Fruit fly (Drosophila melanogaster) whole organism, embryonic: ENCODE data around the gene CG1416.

ENCODE experiments used
- Abd-B ChIP-seq: fragments of 200-800 bp; sonication (Bioruptor generic); optimal IDR thresholded peaks from 2 replicates; lab custom pipeline; 2018; ENCODE audit warnings: missing biosample characterization, mild to moderate bottlenecking, missing genetic modification characterization, moderate library complexity
- B-H2 ChIP-seq: fragments of 200-800 bp; sonication (Bioruptor generic); optimal IDR thresholded peaks from 2 replicates; lab custom pipeline; 2018; ENCODE audit warnings: missing biosample characterization, mild to moderate bottlenecking, missing genetic modification characterization
- C15 ChIP-seq: fragments of 200-800 bp; sonication (Bioruptor generic); IDR thresholded peaks from 3 replicates; pipeline ENCODE4 v1.3.6; 2022; ENCODE audit warnings: missing biosample characterization, missing genetic modification characterization
- CG10267 ChIP-seq: fragments of 200-800 bp; sonication (Bioruptor generic); optimal IDR thresholded peaks from 2 replicates; lab custom pipeline; 2018; ENCODE audit warnings: missing biosample characterization, mild to moderate bottlenecking, missing genetic modification characterization, moderate library complexity
- CG10431 ChIP-seq: fragments of 200-800 bp; sonication (Bioruptor generic); optimal IDR thresholded peaks from 3 replicates; lab custom pipeline; 2018; ENCODE audit warnings: missing biosample characterization, mild to moderate bottlenecking, missing genetic modification characterization
- CG11456 ChIP-seq: fragments of 200-800 bp; sonication (Bioruptor generic); IDR thresholded peaks from 3 replicates; pipeline ENCODE4 v1.3.6; 2022; ENCODE audit warnings: missing biosample characterization, missing genetic modification characterization
- CG12071 ChIP-seq: fragments of 200-800 bp; sonication (Bioruptor generic); optimal IDR thresholded peaks from 3 replicates; lab custom pipeline; 2018; ENCODE audit warnings: missing biosample characterization, mild to moderate bottlenecking, missing genetic modification characterization
- CG13894 ChIP-seq: fragments of 200-800 bp; sonication (Bioruptor generic); optimal IDR thresholded peaks from 3 replicates; lab custom pipeline; 2018; ENCODE audit warnings: missing biosample characterization, mild to moderate bottlenecking, missing genetic modification characterization, moderate library complexity
- CG16779 ChIP-seq: fragments of 200-800 bp; sonication (Bioruptor generic); IDR thresholded peaks from 2 replicates; pipeline ENCODE4 v1.3.6; 2022; ENCODE audit warnings: missing biosample characterization, missing genetic modification characterization
- CG18011 ChIP-seq: fragments of 200-800 bp; sonication (Bioruptor generic); optimal IDR thresholded peaks from 2 replicates; lab custom pipeline; 2017; ENCODE audit warnings: missing biosample characterization, missing genetic modification characterization, mild to moderate bottlenecking, moderate library complexity, missing genotype
- CG1832 ChIP-seq: fragments of 200-800 bp; sonication (Bioruptor generic); optimal IDR thresholded peaks from 2 replicates; lab custom pipeline; 2017; ENCODE audit warnings: missing biosample characterization, mild to moderate bottlenecking, missing genetic modification characterization, inconsistent platforms
- CG18476 ChIP-seq: fragments of 200-800 bp; sonication (Bioruptor generic); optimal IDR thresholded peaks from 2 replicates; lab custom pipeline; 2016; ENCODE audit warnings: missing biosample characterization, mild to moderate bottlenecking, missing genetic modification characterization
- CG34224 ChIP-seq: fragments of 200-800 bp; sonication (Bioruptor generic); IDR thresholded peaks from 3 replicates; pipeline ENCODE4 v1.3.6; 2022; ENCODE audit warnings: missing biosample characterization, missing genetic modification characterization; ENCODE audit not compliant: partially characterized antibody
- CG34376 ChIP-seq: fragments of 200-800 bp; sonication (Bioruptor generic); optimal IDR thresholded peaks from 2 replicates; lab custom pipeline; 2018; ENCODE audit warnings: missing biosample characterization, mild to moderate bottlenecking, missing genetic modification characterization
- CG3995 ChIP-seq: fragments of 200-800 bp; sonication (Bioruptor generic); optimal IDR thresholded peaks from 3 replicates; lab custom pipeline; 2016; ENCODE audit warnings: missing biosample characterization, missing genetic modification characterization
- CG6791 ChIP-seq: fragments of 200-800 bp; sonication (Bioruptor generic); IDR thresholded peaks from 3 replicates; pipeline ENCODE4 v1.3.6; 2022; ENCODE audit warnings: missing biosample characterization, missing genetic modification characterization; ENCODE audit not compliant: partially characterized antibody
- CG7745 ChIP-seq: fragments of 200-800 bp; sonication (Bioruptor generic); optimal IDR thresholded peaks from 2 replicates; lab custom pipeline; 2018; ENCODE audit warnings: missing biosample characterization, mild to moderate bottlenecking, missing genetic modification characterization, moderate library complexity
- CG8478 ChIP-seq: fragments of >200 bp; optimal IDR thresholded peaks from 2 replicates; lab custom pipeline; 2018
- D ChIP-seq, 2 experiments: fragments of 200-800 bp in 1 of 2; fragments of >200 bp in 1 of 2; sonication (Bioruptor generic) in 1 of 2; optimal IDR thresholded peaks; 2 replicates in 1 of 2; 3 replicates in 1 of 2; lab custom pipeline; 2017; ENCODE audit warnings: mild to moderate bottlenecking in 1 of 2, missing biosample characterization in 1 of 2, missing genetic modification characterization in 1 of 2, missing genetic modification reagents in 1 of 2
- Dref ChIP-seq: fragments of 200-800 bp; sonication (Bioruptor generic); IDR thresholded peaks from 2 replicates; pipeline ENCODE4 v1.3.6; 2022; ENCODE audit warnings: missing biosample characterization, missing genetic modification characterization
- E2f2 ChIP-seq: fragments of 200-800 bp; sonication (Bioruptor generic); IDR thresholded peaks from 2 replicates; pipeline ENCODE4 v1.3.6; 2022; ENCODE audit warnings: missing biosample characterization, missing genetic modification characterization
- Ets97D ChIP-seq: fragments of 200-800 bp; sonication (Bioruptor generic); optimal IDR thresholded peaks from 3 replicates; lab custom pipeline; 2016; ENCODE audit warnings: missing biosample characterization, missing genetic modification characterization
- Fer2 ChIP-seq: fragments of 200-800 bp; sonication (Bioruptor generic); optimal IDR thresholded peaks from 2 replicates; lab custom pipeline; 2018; ENCODE audit warnings: missing biosample characterization, mild to moderate bottlenecking, missing genetic modification characterization, moderate library complexity
- HmgZ ChIP-seq: fragments of 200-800 bp; sonication (Bioruptor generic); optimal IDR thresholded peaks from 2 replicates; lab custom pipeline; 2018; ENCODE audit warnings: missing biosample characterization, mild to moderate bottlenecking, missing genetic modification characterization
- Lpt ChIP-seq: fragments of >200 bp; optimal IDR thresholded peaks from 2 replicates; lab custom pipeline; 2018; ENCODE audit warnings: missing biosample characterization, missing genetic modification characterization
- Meics ChIP-seq: fragments of 200-800 bp; sonication (Bioruptor generic); optimal IDR thresholded peaks from 2 replicates; lab custom pipeline; 2017; ENCODE audit warnings: missing biosample characterization, mild to moderate bottlenecking, missing genetic modification characterization
- NFAT ChIP-seq: fragments of 200-800 bp; sonication (Bioruptor generic); IDR thresholded peaks from 2 replicates; pipeline ENCODE4 v1.3.6; 2022; ENCODE audit warnings: missing biosample characterization, missing genetic modification characterization
- Neu2 ChIP-seq: fragments of 200-800 bp; sonication (Bioruptor generic); optimal IDR thresholded peaks from 3 replicates; lab custom pipeline; 2016; ENCODE audit warnings: missing biosample characterization, missing genetic modification characterization, borderline replicate concordance
- Optix ChIP-seq: fragments of 200-800 bp; sonication (Bioruptor generic); IDR thresholded peaks from 3 replicates; pipeline ENCODE4 v1.3.6; 2022; ENCODE audit warnings: missing biosample characterization, missing genetic modification characterization
- Sin3A ChIP-seq: fragments of >200 bp; optimal IDR thresholded peaks from 2 replicates; lab custom pipeline; 2018
- Taf1 ChIP-seq: fragments of 200-800 bp; sonication (Bioruptor generic); IDR thresholded peaks from 2 replicates; pipeline ENCODE4 v1.3.6; 2022; ENCODE audit warnings: missing biosample characterization, missing genetic modification characterization
- ac ChIP-seq: fragments of 200-800 bp; sonication (Bioruptor generic); optimal IDR thresholded peaks from 3 replicates; lab custom pipeline; 2017; ENCODE audit warnings: missing biosample characterization, mild to moderate bottlenecking, missing genetic modification characterization
- al ChIP-seq: fragments of 200-800 bp; sonication (Bioruptor generic); IDR thresholded peaks from 2 replicates; pipeline ENCODE4 v1.3.6; 2022; ENCODE audit warnings: missing biosample characterization, missing genetic modification characterization
- ash1 ChIP-seq: fragments of 200-800 bp; sonication (Bioruptor generic); optimal IDR thresholded peaks from 2 replicates; lab custom pipeline; 2018; ENCODE audit warnings: missing biosample characterization, mild to moderate bottlenecking, missing genetic modification characterization
- corto ChIP-seq: fragments of 200-800 bp; sonication (Bioruptor generic); optimal IDR thresholded peaks from 2 replicates; lab custom pipeline; 2016; ENCODE audit warnings: missing biosample characterization, mild to moderate bottlenecking, missing genetic modification characterization, moderate library complexity
- crp ChIP-seq, 2 experiments: fragments of 200-800 bp; sonication (Bioruptor generic); optimal IDR thresholded peaks; 2 replicates in 1 of 2; 3 replicates in 1 of 2; lab custom pipeline; 2017; ENCODE audit warnings: missing biosample characterization in 2 of 2, missing genetic modification characterization in 2 of 2, mild to moderate bottlenecking in 1 of 2, moderate library complexity in 1 of 2
- dysf ChIP-seq: fragments of 200-800 bp; sonication (Bioruptor generic); IDR thresholded peaks from 3 replicates; pipeline ENCODE4 v1.3.6; 2022; ENCODE audit warnings: missing biosample characterization, missing genetic modification characterization
- emc ChIP-seq: fragments of 200-800 bp; sonication (Bioruptor generic); optimal IDR thresholded peaks from 2 replicates; lab custom pipeline; 2016; ENCODE audit warnings: missing biosample characterization, missing genetic modification characterization
- eve ChIP-seq, 2 experiments: fragments of >200 bp; optimal IDR thresholded peaks; 2 replicates each; lab custom pipeline; 2017; ENCODE audit warnings: missing biosample characterization in 2 of 2, missing genetic modification characterization in 2 of 2
- fd3F ChIP-seq: fragments of 200-800 bp; sonication (Bioruptor generic); optimal IDR thresholded peaks from 2 replicates; lab custom pipeline; 2018; ENCODE audit warnings: missing biosample characterization, mild to moderate bottlenecking, missing genetic modification characterization, moderate library complexity
- fd96Cb ChIP-seq: fragments of 200-800 bp; sonication (Bioruptor generic); optimal IDR thresholded peaks from 2 replicates; lab custom pipeline; 2018; ENCODE audit warnings: missing biosample characterization, mild to moderate bottlenecking, missing genetic modification characterization, moderate library complexity
- gt ChIP-seq: fragments of 200-800 bp; sonication (Bioruptor generic); IDR thresholded peaks from 2 replicates; pipeline ENCODE4 v1.3.6; 2022; ENCODE audit warnings: missing biosample characterization, missing genetic modification characterization
- nau ChIP-seq: fragments of 200-800 bp; sonication (Bioruptor generic); optimal IDR thresholded peaks from 3 replicates; lab custom pipeline; 2017; ENCODE audit warnings: missing biosample characterization, mild to moderate bottlenecking, missing genetic modification characterization, missing genetic modification reagents
- rib ChIP-seq: fragments of 200-800 bp; sonication (Bioruptor generic); IDR thresholded peaks from 2 replicates; pipeline ENCODE4 v1.3.6; 2022; ENCODE audit warnings: missing biosample characterization, missing genetic modification characterization
- sima ChIP-seq: fragments of 200-800 bp; sonication (Bioruptor generic); optimal IDR thresholded peaks from 2 replicates; lab custom pipeline; 2016; ENCODE audit warnings: missing biosample characterization, missing genetic modification characterization
- stwl ChIP-seq: fragments of 200-800 bp; sonication (Bioruptor generic); optimal IDR thresholded peaks from 3 replicates; lab custom pipeline; 2018; ENCODE audit warnings: missing biosample characterization, mild to moderate bottlenecking, missing genetic modification characterization, moderate library complexity
- tap ChIP-seq: fragments of 200-800 bp; optimal IDR thresholded peaks from 3 replicates; lab custom pipeline; 2019; ENCODE audit warnings: missing biosample characterization, mild to moderate bottlenecking, missing genetic modification characterization, moderate library complexity
- usp ChIP-seq: fragments of >200 bp; optimal IDR thresholded peaks from 2 replicates; lab custom pipeline; 2017; ENCODE audit warnings: missing biosample characterization, missing genetic modification characterization
- z ChIP-seq: fragments of 200-800 bp; sonication (Bioruptor generic); IDR thresholded peaks from 3 replicates; pipeline ENCODE4 v1.3.6; 2022; ENCODE audit warnings: missing biosample characterization, missing genetic modification characterization

CG1416 gene

DNA sequence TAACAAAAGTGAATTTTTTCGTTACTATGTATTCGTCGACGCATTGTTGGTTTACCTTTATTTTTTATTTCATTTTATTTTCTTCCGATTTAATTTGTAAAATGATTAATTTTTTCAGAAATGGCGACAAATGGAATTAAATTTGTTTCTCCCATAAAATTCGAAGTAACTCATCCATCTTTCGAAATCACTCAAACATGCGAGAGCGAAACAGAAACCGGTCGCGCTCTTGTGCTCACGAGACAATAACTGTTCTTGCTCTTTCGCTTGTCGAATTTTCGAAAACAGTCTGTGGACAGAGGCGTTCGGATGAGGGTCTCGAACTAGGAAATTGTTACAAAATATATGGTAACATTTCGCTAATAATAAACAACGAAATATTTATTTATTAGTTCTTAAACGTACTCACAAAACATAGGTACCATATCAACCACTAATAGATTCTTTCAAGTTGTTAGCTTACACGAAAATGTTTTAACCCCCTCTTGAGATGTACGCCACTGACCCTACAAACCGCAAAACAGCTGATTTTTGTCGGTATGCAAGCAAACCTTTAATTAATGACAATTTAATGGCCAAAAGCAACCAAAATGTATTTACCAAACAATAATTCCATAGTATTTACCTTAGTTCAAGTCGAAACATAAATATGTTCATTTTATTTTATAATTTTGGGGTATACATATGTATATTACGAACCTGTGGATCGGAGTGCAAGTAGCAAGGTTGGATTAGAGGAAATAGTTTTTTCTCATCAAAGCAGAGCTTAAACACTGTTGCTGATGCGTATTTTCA is 36.9 kb downstream of the CG1416 start (continued):
- TF ChIP-seq nau (peak; percentile 94), Neu2 (GFP tag; lab: Kevin White, UChicago) (peak; percentile 76), gt (GFP tag; lab: Robert Waterston, UW) (peak; percentile 89), D (optimal IDR thresholded peaks at IDR 0.05; lab: Kevin White, UChicago) (no peak), D (GFP tag; optimal IDR thresholded peaks at IDR 0.05; lab: Kevin White, UChicago) (peak; percentile 95), HmgZ (peak; percentile 98), CG7745 (tag; lab: Kevin White, UChicago) (peak; percentile 66), Abd-B (GFP tag; lab: Kevin White, UChicago) (peak; percentile 96), CG11456 (GFP tag; lab: Robert Waterston, UW) (peak; percentile 97), Meics (peak; percentile 97), CG1832 (GFP tag; lab: Kevin White, UChicago) (no peak), tap (tag; lab: Kevin White, UChicago) (peak; percentile 98), z (GFP tag; lab: Robert Waterston, UW) (peak; percentile 97), C15 (GFP tag; lab: Robert Waterston, UW) (peak; percentile 94), NFAT (peak; percentile 96), Sin3A (lab: Kevin White, UChicago) (no peak), CG18476 (GFP tag; lab: Kevin White, UChicago) (peak; percentile 96), CG12071 (GFP tag; lab: Kevin White, UChicago) (peak; percentile 97), fd3F (peak; percentile 96), dysf (GFP tag; lab: Robert Waterston, UW) (peak; percentile 98), usp (GFP tag; lab: Kevin White, UChicago) (no peak), ac (GFP tag; lab: Kevin White, UChicago) (peak; percentile 94), emc (GFP tag; lab: Kevin White, UChicago) (peak; percentile 94), Ets97D (GFP tag; lab: Kevin White, UChicago) (peak; percentile 89), CG34224 (GFP tag; lab: Robert Waterston, UW) (peak; percentile 39; the same call in 1 of the 3 replicates), CG6791 (GFP tag; lab: Robert Waterston, UW) (no peak), B-H2 (GFP tag; lab: Kevin White, UChicago) (peak; percentile 98), corto (GFP tag; lab: Kevin White, UChicago) (peak; percentile 91), Taf1 (GFP tag; lab: Robert Waterston, UW) (peak; percentile 96), Lpt (GFP tag; lab: Kevin White, UChicago) (no peak), al (GFP tag; lab: Robert Waterston, UW) (peak; percentile 97), Fer2 (tag; lab: Kevin White, UChicago) (peak; percentile 97), E2f2 (peak; percentile 84), ash1 (GFP tag; lab: Kevin White, UChicago) (peak; percentile 78), sima (GFP tag; lab: Kevin White, UChicago) (peak; percentile 87), CG8478 (no peak), CG16779 (GFP tag; lab: Robert Waterston, UW) (peak; percentile 95), Dref (GFP tag; lab: Robert Waterston, UW) (no peak), Optix (peak; percentile 94), CG13894 (tag; lab: Kevin White, UChicago) (peak; percentile 96), eve (GFP tag; optimal IDR thresholded peaks at IDR 0.05; lab: Kevin White, UChicago) (peak in 1 of 2 experiments; percentile 98), CG3995 (GFP tag; lab: Kevin White, UChicago) (peak; percentile 80), fd96Cb (peak; percentile 97), stwl (peak; percentile 64), CG18011 (GFP tag; lab: Kevin White, UChicago) (peak; percentile 90), CG34376 (peak; percentile 97), rib (GFP tag; lab: Robert Waterston, UW) (peak; percentile 95), CG10431 (GFP tag; lab: Kevin White, UChicago) (peak; percentile 89), crp (GFP tag; optimal IDR thresholded peaks at IDR 0.05; lab: Kevin White, UChicago) (peak; percentile 74 to 88), CG10267 (tag; lab: Kevin White, UChicago) (peak; percentile 93)
